Worm (Caenorhabditis elegans) whole organism, L4 larva: ENCODE measurements around the gene Y105C5A.1274.
"Not testable (repeated sequence)": the region's sequence is repeated elsewhere in the genome, so short reads cannot be mapped to it uniquely, and the experiment has no call there.

Experiments
- F26F4.8 ChIP-seq: fragments of 200-800 bp; sonication (Bioruptor generic); conservative IDR thresholded peaks from 2 replicates; pipeline ENCODE4 v1.3.6; 2022; ENCODE audit warnings: missing genetic modification characterization, missing compliant biosample characterization
- R02D3.7 ChIP-seq: fragments of 150-350 bp; sonication (generic microtip); optimal IDR thresholded peaks from 3 replicates; lab custom pipeline; 2014; ENCODE audit warnings: missing biosample characterization, missing genetic modification characterization
- T26A8.4 ChIP-seq: fragments of 200-800 bp; sonication (Bioruptor generic); IDR thresholded peaks from 2 replicates; pipeline ENCODE4 v1.3.6; 2022; ENCODE audit warnings: missing genetic modification characterization, missing compliant biosample characterization
- ZK546.5 ChIP-seq, 2 experiments: sonication (generic microtip); optimal IDR thresholded peaks; 2 replicates each; lab custom pipeline; 2017; ENCODE audit warnings: missing biosample characterization in 2 of 2, missing genetic modification characterization in 2 of 2
- aha-1 ChIP-seq: fragments of 150-350 bp; peaks from one replicate; lab custom pipeline; 2014; ENCODE audit warnings: missing biosample characterization, missing genetic modification characterization
- ama-1 ChIP-seq: fragments of 150-350 bp; optimal IDR thresholded peaks from 2 replicates; lab custom pipeline; 2014; ENCODE audit warnings: inconsistent platforms, mixed read lengths
- arid-1 ChIP-seq: fragments of 200-800 bp; sonication (Bioruptor generic); conservative IDR thresholded peaks from 2 replicates; pipeline ENCODE4 v1.3.6; 2022; ENCODE audit warnings: missing genetic modification reagents, missing genetic modification characterization, missing compliant biosample characterization
- daf-16 ChIP-seq, 3 experiments: sonication (generic microtip); optimal IDR thresholded peaks; 2 replicates each; lab custom pipeline; 2016 to 2017; ENCODE audit warnings: missing genetic modification characterization in 3 of 3, missing genetic modification reagents in 3 of 3, mild to moderate bottlenecking in 2 of 3, missing compliant biosample characterization in 2 of 3, missing biosample characterization in 1 of 3, moderate library complexity in 1 of 3
- dmd-6 ChIP-seq: fragments of 200-800 bp; sonication (Bioruptor generic); IDR thresholded peaks from 2 replicates; pipeline ENCODE4 v1.3.6; 2022; ENCODE audit warnings: missing genetic modification reagents, missing genetic modification characterization, missing compliant biosample characterization
- dmd-8 ChIP-seq: fragments of 200-800 bp; sonication (Bioruptor generic); IDR thresholded peaks from 2 replicates; pipeline ENCODE4 v1.3.6; 2022; ENCODE audit warnings: missing genetic modification characterization, missing compliant biosample characterization
- duxl-1 ChIP-seq: sonication (generic microtip); optimal IDR thresholded peaks from 2 replicates; lab custom pipeline; 2016; ENCODE audit warnings: mild to moderate bottlenecking, missing genetic modification characterization, moderate library complexity, missing compliant biosample characterization; ENCODE audit not compliant: poor library complexity
- fos-1 ChIP-seq: fragments of 150-350 bp; optimal IDR thresholded peaks from 2 replicates; lab custom pipeline; 2014; ENCODE audit warnings: missing biosample characterization, missing genetic modification characterization
- hlh-11 ChIP-seq: fragments of 200-800 bp; sonication (Bioruptor generic); optimal IDR thresholded peaks from 2 replicates; lab custom pipeline; 2018; ENCODE audit warnings: mild to moderate bottlenecking, missing genetic modification characterization, missing compliant biosample characterization
- hlh-30 ChIP-seq: sonication (generic microtip); optimal IDR thresholded peaks from 2 replicates; lab custom pipeline; 2017; ENCODE audit warnings: antibody characterized with exemption, mild to moderate bottlenecking, missing genetic modification characterization, missing compliant biosample characterization; ENCODE audit not compliant: insufficient read depth
- lin-1 ChIP-seq: fragments of 200-800 bp; sonication (Bioruptor generic); IDR thresholded peaks from 2 replicates; pipeline ENCODE4 v1.3.6; 2022; ENCODE audit warnings: missing genetic modification reagents, missing genetic modification characterization, missing compliant biosample characterization
- madf-5 ChIP-seq, 2 experiments: fragments of 200-800 bp; sonication (Bioruptor generic); IDR thresholded peaks; 2 replicates each; pipeline ENCODE4 v1.3.6; 2022; ENCODE audit warnings: missing compliant biosample characterization in 2 of 2, missing genetic modification characterization in 2 of 2
- mep-1 ChIP-seq: fragments of 150-350 bp; sonication (generic microtip); optimal IDR thresholded peaks from 3 replicates; lab custom pipeline; 2014; ENCODE audit warnings: missing biosample characterization, missing genetic modification characterization
- mes-2 ChIP-seq: sonication (generic microtip); optimal IDR thresholded peaks from 2 replicates; lab custom pipeline; 2016; ENCODE audit warnings: missing genotype, mild to moderate bottlenecking, missing genetic modification characterization, missing compliant biosample characterization; ENCODE audit not compliant: poor library complexity, severe bottlenecking
- nhr-11 ChIP-seq: fragments of 150-350 bp; optimal IDR thresholded peaks from 2 replicates; lab custom pipeline; 2014; ENCODE audit warnings: missing biosample characterization, missing genetic modification characterization
- nhr-28 ChIP-seq: fragments of 150-350 bp; optimal IDR thresholded peaks from 2 replicates; lab custom pipeline; 2014; ENCODE audit warnings: missing biosample characterization, missing genetic modification characterization
- nhr-6 ChIP-seq: fragments of 150-350 bp; optimal IDR thresholded peaks from 2 replicates; lab custom pipeline; 2014; ENCODE audit warnings: missing biosample characterization, missing genetic modification characterization
- pqm-1 ChIP-seq: sonication (generic microtip); optimal IDR thresholded peaks from 2 replicates; lab custom pipeline; 2017; ENCODE audit warnings: missing biosample characterization, missing genetic modification characterization
- skn-1 ChIP-seq: fragments of 150-350 bp; optimal IDR thresholded peaks from 2 replicates; lab custom pipeline; 2014; ENCODE audit warnings: missing biosample characterization, missing genetic modification characterization
- snpc-1.2 ChIP-seq: fragments of 200-800 bp; sonication (Bioruptor generic); IDR thresholded peaks from 2 replicates; pipeline ENCODE4 v1.3.6; 2022; ENCODE audit warnings: missing genetic modification reagents, missing genetic modification characterization, missing compliant biosample characterization
- unc-130 ChIP-seq: sonication (generic microtip); optimal IDR thresholded peaks from 2 replicates; lab custom pipeline; 2016; ENCODE audit warnings: missing genetic modification reagents, missing genetic modification characterization, missing compliant biosample characterization
- ztf-11 ChIP-seq: fragments of 150-350 bp; optimal IDR thresholded peaks from 2 replicates; lab custom pipeline; 2014; ENCODE audit warnings: missing biosample characterization, missing genetic modification characterization

Gene Y105C5A.1274

DNA sequence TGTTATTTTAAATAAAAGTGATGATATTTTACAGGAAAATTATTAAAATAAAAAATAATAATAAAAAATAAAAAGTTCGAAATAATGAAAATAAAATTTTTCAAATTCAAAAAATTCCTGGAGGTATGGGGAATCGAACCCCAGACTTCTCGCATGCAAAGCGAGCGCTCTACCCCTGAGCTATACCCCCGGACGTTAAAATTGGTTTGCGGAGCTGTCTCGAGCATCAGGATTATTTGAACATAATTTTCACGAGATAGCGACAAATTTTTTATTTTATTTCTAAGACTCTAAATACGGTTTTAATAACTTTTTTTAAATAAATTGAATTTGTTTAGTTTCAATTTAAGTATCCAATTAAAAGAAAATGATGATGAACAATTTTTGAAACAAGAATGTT, 30.3 kb upstream of the Y105C5A.1274 start (continued):
- TF ChIP-seq snpc-1.2 (GFP tag; lab: Robert Waterston, UW) = peak; percentile 98
- TF ChIP-seq madf-5 (GFP tag; IDR thresholded peaks at IDR 0.05; lab: Robert Waterston, UW) = no peak
- no peak for TF ChIP-seq duxl-1 (tag; lab: Kevin White, UChicago)
- TF ChIP-seq skn-1 (tag; lab: Kevin White, UChicago) = no peak
- no peak for TF ChIP-seq ZK546.5 (tag; optimal IDR thresholded peaks at IDR 0.05; lab: Kevin White, UChicago)
- no peak for TF ChIP-seq aha-1 (tag; lab: Kevin White, UChicago)
- no peak for TF ChIP-seq arid-1 (GFP tag; lab: Robert Waterston, UW)

DNA sequence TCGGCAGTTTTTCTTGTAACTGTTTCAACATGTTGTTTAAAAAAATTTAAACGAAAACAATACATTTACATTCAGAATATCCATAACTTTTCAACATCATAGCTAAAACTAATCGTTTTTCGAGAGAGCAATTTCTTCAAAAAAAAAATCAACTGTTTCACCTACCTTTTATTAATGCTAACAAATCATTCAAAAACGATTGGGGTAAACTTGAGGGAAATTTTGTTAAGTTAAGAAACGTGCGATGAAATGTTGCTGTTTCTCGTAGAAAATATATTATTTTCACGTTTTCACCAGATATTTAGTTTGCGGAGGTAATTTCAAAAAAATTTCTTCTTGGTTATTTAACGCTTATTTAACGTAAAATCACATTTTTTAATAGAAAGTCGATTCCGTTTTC, 28.1 kb upstream of the Y105C5A.1274 start:
- peak; percentile 70; the same call in 1 of the 2 replicates for TF ChIP-seq snpc-1.2 (GFP tag; lab: Robert Waterston, UW)
- TF ChIP-seq dmd-8 (GFP tag; lab: Robert Waterston, UW) = no peak
- TF ChIP-seq ztf-11 = no peak

DNA sequence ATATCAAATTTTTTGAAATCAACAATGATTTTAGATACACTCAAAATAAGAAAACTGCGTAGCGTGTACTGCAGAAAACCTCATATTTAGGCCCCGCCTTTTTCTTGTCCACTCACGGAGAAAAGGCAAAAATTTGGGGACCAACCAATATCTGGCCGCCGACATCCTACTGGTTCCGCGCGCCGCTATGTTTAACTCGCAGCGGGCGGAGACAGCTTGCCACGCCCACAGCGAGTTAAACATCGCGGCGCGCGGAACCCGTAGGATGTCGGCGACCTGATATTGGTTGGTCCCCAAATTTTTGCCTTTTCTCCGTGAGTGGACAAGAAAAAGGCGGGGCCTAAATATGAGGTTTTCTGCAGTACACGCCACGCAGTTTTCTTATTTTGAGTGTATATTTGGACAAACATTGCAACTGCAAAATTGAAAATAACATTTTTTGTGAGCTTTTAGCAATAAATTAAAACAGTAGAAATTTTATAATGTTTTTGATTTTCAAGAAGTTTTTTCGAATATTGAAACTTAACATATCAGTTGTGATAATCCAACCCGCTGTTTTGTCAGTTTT, 24.6 kb upstream of the Y105C5A.1274 start:
- TF ChIP-seq snpc-1.2 (GFP tag; lab: Robert Waterston, UW) = peak; percentile 95
- TF ChIP-seq, all 104 proteins: peak for 1; not testable (repeated sequence) for 103

DNA sequence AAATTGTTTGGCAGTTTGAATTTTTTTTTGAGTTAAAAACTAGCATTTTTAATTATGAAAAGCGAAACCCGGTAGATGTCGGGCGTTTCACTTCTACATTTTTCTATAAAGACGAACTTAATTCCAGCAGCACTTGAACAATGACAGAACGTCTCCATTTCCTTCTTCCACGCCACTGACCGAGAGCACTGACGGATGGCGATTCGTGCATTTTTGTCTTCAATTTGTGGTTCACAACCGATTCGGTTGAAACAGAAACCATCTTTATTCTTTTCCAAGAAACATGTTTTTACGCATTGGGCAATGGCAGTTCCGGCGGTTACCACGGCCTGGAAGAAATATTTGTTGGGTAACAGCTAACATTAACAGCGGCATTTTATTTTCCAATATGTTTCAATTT, 21.4 kb upstream of the Y105C5A.1274 start:
- TF ChIP-seq F26F4.8 = no peak
- peak; percentile 79 for TF ChIP-seq snpc-1.2 (GFP tag; lab: Robert Waterston, UW)
- no peak for TF ChIP-seq nhr-6 (tag; lab: Kevin White, UChicago)
- TF ChIP-seq, all 104 proteins: peak for 1

DNA sequence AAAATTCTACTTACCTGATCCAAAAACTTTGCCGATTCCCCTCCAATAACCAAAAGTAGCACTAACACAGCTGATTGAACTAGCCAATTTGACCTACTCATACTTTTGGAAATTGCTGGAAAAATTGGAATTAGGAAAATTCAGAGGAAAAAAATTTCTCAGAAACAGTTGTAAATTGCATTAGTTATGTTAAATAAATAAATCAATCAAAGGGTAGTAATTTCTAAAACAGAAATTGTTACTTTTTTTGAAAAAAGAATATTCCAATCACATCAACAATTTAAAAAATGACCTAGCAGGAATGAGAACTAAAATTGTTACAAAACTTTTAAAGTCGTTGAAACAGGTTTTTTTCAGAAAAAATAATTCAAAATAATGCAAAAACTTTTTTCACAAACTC, 17.6 kb upstream of the Y105C5A.1274 start, which contains the start of gene Y105C5A.8:
Gene Y105C5A.8 (minus strand): TSS at position 101 of the 400 bp plus-strand sequence.
- TF ChIP-seq snpc-1.2 (GFP tag; lab: Robert Waterston, UW) (0 out of 2 replicates have a peak, but pooled peaks have one; percentile 20), R02D3.7 (tag; lab: Kevin White, UChicago) (no peak), ama-1 (lab: Kevin White, UChicago) (no peak)

DNA sequence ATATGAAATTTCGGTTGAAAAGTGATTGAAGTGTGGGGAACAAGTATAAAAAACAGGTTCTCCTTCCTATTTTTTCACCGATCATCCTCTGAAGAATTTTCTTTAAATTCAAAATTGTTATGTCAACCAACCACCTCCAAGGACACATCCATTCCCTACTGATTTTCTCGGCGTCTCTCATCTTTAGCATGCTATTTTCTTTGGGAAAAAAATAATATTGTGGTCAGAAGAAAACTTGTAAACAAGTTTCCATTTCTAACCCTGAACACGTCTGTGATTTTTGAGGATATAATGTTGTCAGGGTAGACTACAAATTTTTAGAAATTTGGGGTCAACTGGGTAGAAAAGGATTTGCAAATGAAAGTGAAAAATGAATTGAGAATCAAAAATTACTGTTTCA, 16.9 kb upstream of the Y105C5A.1274 start:
- TF ChIP-seq nhr-28 (tag; lab: Kevin White, UChicago) = peak; percentile 51
- TF ChIP-seq mes-2 (tag; lab: Kevin White, UChicago) = no peak

DNA sequence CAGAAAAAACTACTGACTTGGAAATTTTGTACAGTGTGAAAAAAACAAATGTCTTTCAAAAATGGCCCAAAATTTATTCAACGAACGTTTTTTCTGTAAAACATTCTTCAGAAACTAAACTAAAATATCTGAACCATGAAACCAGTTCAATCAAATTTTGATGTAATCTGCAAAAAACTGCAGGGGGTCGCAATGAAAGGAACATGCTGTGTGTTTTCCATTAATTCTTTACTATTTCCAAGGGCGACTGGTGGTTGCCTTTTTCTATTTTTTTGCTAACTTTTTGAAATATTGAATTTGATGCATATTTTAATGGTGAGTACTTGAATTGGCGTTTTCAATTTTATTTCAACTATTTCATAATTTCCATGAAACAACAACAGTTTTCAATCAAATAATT, 3.3 kb upstream of the Y105C5A.1274 start, which contains the start of gene Y105C5A.9:
Gene Y105C5A.9 (plus strand): TSS at position 301 of the 400 bp plus-strand sequence.
- no peak for TF ChIP-seq T26A8.4 (GFP tag; lab: Robert Waterston, UW)

DNA sequence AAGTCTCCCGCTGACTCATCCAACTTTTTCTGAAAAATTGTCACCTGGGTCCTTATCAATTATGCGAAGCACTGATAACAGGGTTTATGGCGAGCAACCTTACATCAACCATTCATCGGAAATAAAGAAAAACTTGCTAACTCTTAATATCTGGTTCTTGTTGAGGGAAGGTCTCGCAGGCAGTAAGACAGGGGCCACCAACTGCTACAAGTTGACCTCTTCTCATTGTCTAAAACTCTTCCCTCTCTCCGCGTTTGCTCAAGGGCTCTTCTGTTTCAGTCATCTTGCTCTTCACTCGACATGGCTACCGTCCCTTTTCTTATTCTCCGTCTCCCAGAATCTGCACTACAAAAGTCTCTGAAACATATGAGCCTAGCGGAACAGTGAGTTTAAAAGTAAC, 923 bp downstream of the Y105C5A.1274 start, which contains the start of gene Y105C5A.10:
Gene Y105C5A.10 (plus strand): TSS at position 301 of the 400 bp plus-strand sequence.
- not testable (repeated sequence) for TF ChIP-seq hlh-30, mep-1, fos-1 (tag; lab: Kevin White, UChicago)

DNA sequence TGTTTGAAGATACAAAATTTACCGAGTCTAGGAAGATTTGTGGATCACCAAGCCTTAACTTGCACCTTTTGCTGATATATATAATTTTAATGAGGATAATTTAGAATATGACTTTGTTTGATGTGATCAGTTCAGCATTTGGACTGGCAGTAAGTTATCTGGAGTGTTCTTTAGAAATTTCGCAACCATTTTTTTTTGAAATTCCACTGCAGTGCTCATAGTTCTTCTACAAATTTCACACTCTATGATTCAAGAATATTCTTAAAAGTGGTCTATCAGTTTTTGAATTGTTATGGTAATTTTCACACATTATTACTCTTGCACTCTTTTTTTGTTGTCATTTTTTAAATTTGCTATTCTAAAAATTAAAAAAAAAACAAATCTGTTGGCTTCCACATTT, 4.7 kb downstream of the Y105C5A.1274 start:
- TF ChIP-seq ztf-11 = no peak
- peak; percentile 91 for TF ChIP-seq aha-1 (tag; lab: Kevin White, UChicago)

DNA sequence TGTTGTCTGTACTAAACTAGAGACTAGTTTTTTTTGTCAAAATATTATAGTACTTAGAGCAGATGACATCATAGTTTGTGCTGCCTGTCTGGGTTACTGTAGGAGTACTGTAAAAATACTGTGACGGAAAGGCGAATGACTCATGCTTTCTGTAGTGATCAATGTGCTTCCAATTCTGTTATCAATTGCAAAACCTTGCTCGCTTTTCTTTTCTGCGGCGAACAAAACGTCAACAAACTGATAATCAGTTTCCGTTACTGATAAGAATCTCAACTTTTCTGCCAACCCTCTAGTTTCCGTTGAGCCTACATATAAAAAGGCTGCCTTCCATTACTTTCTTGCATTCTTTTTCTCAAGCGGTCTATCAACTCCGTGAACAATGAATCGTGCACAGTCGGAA, 6.3 kb downstream of the Y105C5A.1274 start, which contains the start of gene Y105C5A.13:
Gene Y105C5A.13 (plus strand): TSS at position 380 of the 400 bp plus-strand sequence.
- TF ChIP-seq nhr-28 (tag; lab: Kevin White, UChicago) = peak; percentile 72
- no peak for TF ChIP-seq daf-16 (GFP tag; optimal IDR thresholded peaks at IDR 0.05; lab: Kevin White, UChicago)
- TF ChIP-seq daf-16 (tag; optimal IDR thresholded peaks at IDR 0.05; lab: Kevin White, UChicago) = peak; percentile 58
- TF ChIP-seq lin-1 (GFP tag; lab: Robert Waterston, UW) = peak; percentile 89
- no peak for TF ChIP-seq nhr-11 (tag; lab: Kevin White, UChicago)
- TF ChIP-seq hlh-11 (tag; lab: Kevin White, UChicago) = peak; percentile 39
- TF ChIP-seq unc-130 (GFP tag; lab: Kevin White, UChicago) = no peak
- TF ChIP-seq R02D3.7 (tag; lab: Kevin White, UChicago) = no peak
- TF ChIP-seq pqm-1 = peak; percentile 88
- TF ChIP-seq dmd-6 (GFP tag; lab: Robert Waterston, UW) = peak; percentile 79
